Worm (Caenorhabditis elegans) whole organism, L1 larva: Measurements from ENCODE around the gene Y38F1A.4.
A peak's percentile ranks its signal among the peaks of the same experiment; 100 is the strongest.

ENCODE experiments used
- ceh-82 ChIP-seq, 3 experiments: fragments of 150-350 bp in 1 of 3; sonication (generic microtip) in 2 of 3; optimal IDR thresholded peaks; 2 replicates each; lab custom pipeline; 2014 to 2017; ENCODE audit warnings: missing biosample characterization in 3 of 3, missing genetic modification characterization in 3 of 3
- dsc-1 ChIP-seq: sonication (generic microtip); optimal IDR thresholded peaks from 2 replicates; lab custom pipeline; 2016; ENCODE audit warnings: mild to moderate bottlenecking, missing genetic modification characterization, missing compliant biosample characterization
- elt-2 ChIP-seq: sonication (generic microtip); optimal IDR thresholded peaks from 2 replicates; lab custom pipeline; 2016; ENCODE audit warnings: missing genetic modification characterization, mild to moderate bottlenecking, inconsistent platforms, missing compliant biosample characterization, missing genetic modification reagents
- lin-15B ChIP-seq: fragments of 150-350 bp; sonication (generic microtip); optimal IDR thresholded peaks from 3 replicates; lab custom pipeline; 2014; ENCODE audit warnings: missing biosample characterization, missing genetic modification characterization
- nhr-11 ChIP-seq: fragments of 150-350 bp; optimal IDR thresholded peaks from 2 replicates; lab custom pipeline; 2014; ENCODE audit warnings: missing biosample characterization, missing genetic modification characterization
- nhr-20 ChIP-seq: sonication (generic microtip); optimal IDR thresholded peaks from 2 replicates; lab custom pipeline; 2016; ENCODE audit warnings: mild to moderate bottlenecking, missing genetic modification characterization, missing compliant biosample characterization
- nhr-77 ChIP-seq: fragments of 150-350 bp; optimal IDR thresholded peaks from 2 replicates; lab custom pipeline; 2014; ENCODE audit warnings: missing biosample characterization, missing genetic modification characterization
- nhr-85 ChIP-seq: sonication (generic microtip); peaks from one replicate; lab custom pipeline; 2016; ENCODE audit warnings: missing genetic modification characterization, inconsistent platforms, missing compliant biosample characterization
- pqm-1 ChIP-seq: sonication (generic microtip); optimal IDR thresholded peaks from 3 replicates; lab custom pipeline; 2017; ENCODE audit warnings: missing biosample characterization, missing genetic modification characterization
- snpc-4 ChIP-seq: fragments of 150-350 bp; optimal IDR thresholded peaks from 2 replicates; lab custom pipeline; 2014; ENCODE audit warnings: missing biosample characterization, missing genetic modification characterization
- sox-4 ChIP-seq: sonication (generic microtip); optimal IDR thresholded peaks from 2 replicates; lab custom pipeline; 2016; ENCODE audit warnings: missing genetic modification characterization, missing compliant biosample characterization
- ztf-4 ChIP-seq: fragments of 150-350 bp; optimal IDR thresholded peaks from 2 replicates; lab custom pipeline; 2014; ENCODE audit warnings: missing biosample characterization, missing genetic modification characterization

DNA sequence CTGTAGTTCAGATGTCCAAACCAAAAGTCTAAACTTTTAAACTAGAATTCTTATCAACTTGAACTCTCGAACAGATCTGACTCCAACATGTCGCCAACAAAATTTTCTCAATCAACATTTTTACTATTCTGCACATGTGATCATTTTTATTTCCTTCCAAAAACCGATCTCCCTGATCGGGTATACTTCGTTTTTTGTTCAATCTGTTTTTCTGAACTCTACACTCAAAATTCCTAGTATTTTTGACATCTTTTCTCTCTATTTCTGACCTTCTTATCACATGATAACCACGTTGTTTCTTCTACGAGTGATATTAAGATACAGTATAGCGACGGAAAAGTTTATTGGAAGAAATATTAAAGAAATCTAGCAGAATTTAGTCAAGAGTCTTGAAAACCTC lies 36.8 kb upstream of the Y38F1A.4 start:
- peak; percentile 89 for TF ChIP-seq nhr-20
- TF ChIP-seq ztf-4 (tag; lab: Kevin White, UChicago) = no peak
- TF ChIP-seq elt-2 (tag; lab: Kevin White, UChicago) = peak; percentile 30
- no peak for TF ChIP-seq sox-4 (tag; lab: Kevin White, UChicago)
- TF ChIP-seq nhr-11 = no peak
- no peak for TF ChIP-seq nhr-77 (tag; lab: Kevin White, UChicago)
- no peak for TF ChIP-seq pqm-1 (tag; lab: Kevin White, UChicago)
- no peak for TF ChIP-seq dsc-1
- TF ChIP-seq ceh-82 (tag; optimal IDR thresholded peaks at IDR 0.05; lab: Kevin White, UChicago) = no peak
- TF ChIP-seq lin-15B (tag; lab: Kevin White, UChicago) = no peak
- TF ChIP-seq nhr-85 (tag; lab: Kevin White, UChicago) = peak; percentile 29
- TF ChIP-seq snpc-4 (tag; lab: Kevin White, UChicago) = no peak
